Fruit fly (Drosophila melanogaster) whole organism, embryonic: ENCODE measurements around the gene Mic26-27.

Experiments used
- B-H1 ChIP-seq: fragments of 200-800 bp; sonication (Bioruptor generic); IDR thresholded peaks from 3 replicates; pipeline ENCODE4 v1.3.6; 2022; ENCODE audit warnings: missing biosample characterization, missing genetic modification characterization
- CG11398 ChIP-seq: fragments of 200-800 bp; sonication (Bioruptor generic); optimal IDR thresholded peaks from 2 replicates; lab custom pipeline; 2016; ENCODE audit warnings: missing biosample characterization, missing genetic modification characterization
- CG12155 ChIP-seq: fragments of 200-800 bp; sonication (Bioruptor generic); optimal IDR thresholded peaks from 3 replicates; lab custom pipeline; 2016; ENCODE audit warnings: missing biosample characterization, missing genetic modification characterization
- CG12219 ChIP-seq: fragments of 200-800 bp; sonication (Bioruptor generic); optimal IDR thresholded peaks from 3 replicates; lab custom pipeline; 2018; ENCODE audit warnings: missing biosample characterization, mild to moderate bottlenecking, missing genetic modification characterization
- CG13424 ChIP-seq: fragments of 200-800 bp; sonication (Bioruptor generic); optimal IDR thresholded peaks from 2 replicates; lab custom pipeline; 2019; ENCODE audit warnings: missing biosample characterization, mild to moderate bottlenecking, missing genetic modification characterization, moderate library complexity
- CG14014 ChIP-seq: fragments of 200-800 bp; sonication (Bioruptor generic); IDR thresholded peaks from 2 replicates; pipeline ENCODE4 v1.3.6; 2022; ENCODE audit warnings: missing biosample characterization, missing genetic modification characterization
- CG14050 ChIP-seq: fragments of 200-800 bp; sonication (Bioruptor generic); IDR thresholded peaks from 3 replicates; pipeline ENCODE4 v1.3.6; 2022; ENCODE audit warnings: missing biosample characterization, missing genetic modification characterization
- CG14710 ChIP-seq: fragments of 200-800 bp; sonication (Bioruptor generic); optimal IDR thresholded peaks from 3 replicates; lab custom pipeline; 2019; ENCODE audit warnings: missing biosample characterization, mild to moderate bottlenecking, missing genetic modification characterization, moderate library complexity
- CG15479 ChIP-seq: fragments of 200-800 bp; sonication (Bioruptor generic); optimal IDR thresholded peaks from 3 replicates; lab custom pipeline; 2019; ENCODE audit warnings: missing biosample characterization, mild to moderate bottlenecking, missing genetic modification characterization, moderate library complexity
- CG16815 ChIP-seq: fragments of 200-800 bp; sonication (Bioruptor generic); optimal IDR thresholded peaks from 3 replicates; lab custom pipeline; 2017; ENCODE audit warnings: missing biosample characterization, mild to moderate bottlenecking, missing genetic modification characterization
- CG17359 ChIP-seq: fragments of 200-800 bp; sonication (Bioruptor generic); optimal IDR thresholded peaks from 3 replicates; lab custom pipeline; 2018; ENCODE audit warnings: missing biosample characterization, mild to moderate bottlenecking, missing genetic modification characterization, moderate library complexity
- CG34224 ChIP-seq: fragments of 200-800 bp; sonication (Bioruptor generic); IDR thresholded peaks from 3 replicates; pipeline ENCODE4 v1.3.6; 2022; ENCODE audit warnings: missing biosample characterization, missing genetic modification characterization; ENCODE audit not compliant: partially characterized antibody
- CG4617 ChIP-seq: fragments of 200-800 bp; sonication (Bioruptor generic); optimal IDR thresholded peaks from 3 replicates; lab custom pipeline; 2016; ENCODE audit warnings: missing biosample characterization, missing genetic modification characterization, borderline replicate concordance
- CG4730 ChIP-seq: fragments of 200-800 bp; sonication (Bioruptor generic); IDR thresholded peaks from 2 replicates; pipeline ENCODE4 v1.3.6; 2022; ENCODE audit warnings: missing biosample characterization, missing genetic modification characterization
- D ChIP-seq, 2 experiments: fragments of 200-800 bp in 1 of 2; fragments of >200 bp in 1 of 2; sonication (Bioruptor generic) in 1 of 2; optimal IDR thresholded peaks; 2 replicates in 1 of 2; 3 replicates in 1 of 2; lab custom pipeline; 2017; ENCODE audit warnings: mild to moderate bottlenecking in 1 of 2, missing biosample characterization in 1 of 2, missing genetic modification characterization in 1 of 2, missing genetic modification reagents in 1 of 2
- D19A ChIP-seq: fragments of 200-800 bp; optimal IDR thresholded peaks from 3 replicates; lab custom pipeline; 2019; ENCODE audit warnings: missing biosample characterization, mild to moderate bottlenecking, missing genetic modification characterization, moderate library complexity
- D19B ChIP-seq: fragments of 200-800 bp; sonication (Bioruptor generic); optimal IDR thresholded peaks from 2 replicates; lab custom pipeline; 2017; ENCODE audit warnings: missing biosample characterization, mild to moderate bottlenecking, missing genetic modification characterization
- Dref ChIP-seq: fragments of 200-800 bp; sonication (Bioruptor generic); IDR thresholded peaks from 2 replicates; pipeline ENCODE4 v1.3.6; 2022; ENCODE audit warnings: missing biosample characterization, missing genetic modification characterization
- Eip74EF ChIP-seq, 2 experiments: fragments of 200-800 bp in 1 of 2; fragments of >200 bp in 1 of 2; sonication (Bioruptor generic) in 1 of 2; optimal IDR thresholded peaks; 2 replicates each; lab custom pipeline; 2017 to 2019; ENCODE audit warnings: missing biosample characterization in 2 of 2, missing genetic modification characterization in 2 of 2, mild to moderate bottlenecking in 1 of 2, moderate library complexity in 1 of 2
- Fer2 ChIP-seq: fragments of 200-800 bp; sonication (Bioruptor generic); optimal IDR thresholded peaks from 2 replicates; lab custom pipeline; 2018; ENCODE audit warnings: missing biosample characterization, mild to moderate bottlenecking, missing genetic modification characterization, moderate library complexity
- Hey ChIP-seq: fragments of 200-800 bp; sonication (Bioruptor generic); optimal IDR thresholded peaks from 3 replicates; lab custom pipeline; 2018; ENCODE audit warnings: missing biosample characterization, mild to moderate bottlenecking, missing genetic modification characterization
- Hr3 ChIP-seq: fragments of 200-800 bp; sonication (Bioruptor generic); optimal IDR thresholded peaks from 3 replicates; lab custom pipeline; 2016; ENCODE audit warnings: missing biosample characterization, missing genetic modification characterization
- NfI ChIP-seq: fragments of 200-800 bp; sonication (Bioruptor generic); optimal IDR thresholded peaks from 3 replicates; lab custom pipeline; 2018; ENCODE audit warnings: missing biosample characterization, mild to moderate bottlenecking, missing genetic modification characterization, moderate library complexity
- Rx ChIP-seq: fragments of 200-800 bp; sonication (Bioruptor generic); IDR thresholded peaks from 2 replicates; pipeline ENCODE4 v1.3.6; 2022; ENCODE audit warnings: missing biosample characterization, missing genetic modification characterization
- Sry-β ChIP-seq: fragments of 200-800 bp; sonication (Bioruptor generic); optimal IDR thresholded peaks from 2 replicates; lab custom pipeline; 2018; ENCODE audit warnings: missing biosample characterization, mild to moderate bottlenecking, missing genetic modification characterization, moderate library complexity
- ewg ChIP-seq: fragments of 200-800 bp; sonication (Bioruptor generic); optimal IDR thresholded peaks from 3 replicates; lab custom pipeline; 2017; ENCODE audit warnings: mild to moderate bottlenecking, missing biosample characterization, missing genetic modification reagents, missing genetic modification characterization
- fd64A ChIP-seq: fragments of 200-800 bp; sonication (Bioruptor generic); optimal IDR thresholded peaks from 3 replicates; lab custom pipeline; 2018; ENCODE audit warnings: missing biosample characterization, mild to moderate bottlenecking, missing genetic modification characterization
- gce ChIP-seq: fragments of 200-800 bp; sonication (Bioruptor generic); IDR thresholded peaks from 3 replicates; pipeline ENCODE4 v1.3.6; 2022; ENCODE audit warnings: missing biosample characterization, missing genetic modification characterization
- gem ChIP-seq: fragments of 200-800 bp; sonication (Bioruptor generic); optimal IDR thresholded peaks from 2 replicates; lab custom pipeline; 2019; ENCODE audit warnings: missing biosample characterization, mild to moderate bottlenecking, missing genetic modification characterization, moderate library complexity
- gsb-n ChIP-seq: fragments of 200-800 bp; sonication (Bioruptor generic); optimal IDR thresholded peaks from 3 replicates; lab custom pipeline; 2018; ENCODE audit warnings: missing biosample characterization, mild to moderate bottlenecking, missing genetic modification characterization
- gt ChIP-seq: fragments of 200-800 bp; sonication (Bioruptor generic); IDR thresholded peaks from 2 replicates; pipeline ENCODE4 v1.3.6; 2022; ENCODE audit warnings: missing biosample characterization, missing genetic modification characterization
- hbn ChIP-seq: fragments of 200-800 bp; sonication (Bioruptor generic); IDR thresholded peaks from 2 replicates; pipeline ENCODE4 v1.3.6; 2022; ENCODE audit warnings: missing biosample characterization, missing genetic modification characterization; ENCODE audit not compliant: partially characterized antibody
- hkb ChIP-seq, 2 experiments: fragments of 200-800 bp in 1 of 2; fragments of >200 bp in 1 of 2; sonication (Bioruptor generic) in 1 of 2; IDR thresholded peaks in 1 of 2; optimal IDR thresholded peaks in 1 of 2; 2 replicates each; pipeline versions ENCODE4 v1.3.6 to Lab custom; 2017 to 2022; ENCODE audit warnings: missing biosample characterization in 1 of 2, missing genetic modification characterization in 1 of 2
- hth ChIP-seq: fragments of >200 bp; optimal IDR thresholded peaks from 2 replicates; lab custom pipeline; 2017; ENCODE audit warnings: inconsistent platforms
- inv ChIP-seq: fragments of 200-800 bp; sonication (Bioruptor generic); IDR thresholded peaks from 2 replicates; pipeline ENCODE4 v1.3.6; 2022; ENCODE audit warnings: missing biosample characterization, missing genetic modification characterization; ENCODE audit not compliant: partially characterized antibody
- jing ChIP-seq: fragments of 200-800 bp; sonication (Bioruptor generic); optimal IDR thresholded peaks from 2 replicates; lab custom pipeline; 2018; ENCODE audit warnings: missing biosample characterization, mild to moderate bottlenecking, missing genetic modification characterization
- nom ChIP-seq: fragments of 200-800 bp; sonication (Bioruptor generic); optimal IDR thresholded peaks from 2 replicates; lab custom pipeline; 2017; ENCODE audit warnings: missing biosample characterization, missing genetic modification characterization, mild to moderate bottlenecking, moderate library complexity, missing genetic modification reagents
- oc ChIP-seq: fragments of 200-800 bp; sonication (Bioruptor generic); optimal IDR thresholded peaks from 2 replicates; lab custom pipeline; 2018; ENCODE audit warnings: missing biosample characterization, mild to moderate bottlenecking, missing genetic modification characterization, moderate library complexity
- pb ChIP-seq: fragments of 200-800 bp; sonication (Bioruptor generic); optimal IDR thresholded peaks from 3 replicates; lab custom pipeline; 2016; ENCODE audit warnings: missing biosample characterization, missing genetic modification characterization
- pros ChIP-seq: fragments of 200-800 bp; sonication (Bioruptor generic); optimal IDR thresholded peaks from 3 replicates; lab custom pipeline; 2019; ENCODE audit warnings: missing biosample characterization, mild to moderate bottlenecking, missing genetic modification characterization, moderate library complexity
- run ChIP-seq: fragments of 200-800 bp; sonication (Bioruptor generic); optimal IDR thresholded peaks from 3 replicates; lab custom pipeline; 2018; ENCODE audit warnings: missing biosample characterization, mild to moderate bottlenecking, missing genetic modification characterization
- sens-2 ChIP-seq: fragments of 200-800 bp; sonication (Bioruptor generic); IDR thresholded peaks from 2 replicates; pipeline ENCODE4 v1.3.6; 2022; ENCODE audit warnings: missing biosample characterization, missing genetic modification characterization
- sisA ChIP-seq: fragments of 200-800 bp; sonication (Bioruptor generic); IDR thresholded peaks from 2 replicates; pipeline ENCODE4 v1.3.6; 2022; ENCODE audit warnings: missing biosample characterization, missing genetic modification characterization
- sob ChIP-seq: fragments of 200-800 bp; sonication (Bioruptor generic); IDR thresholded peaks from 2 replicates; pipeline ENCODE4 v1.3.6; 2022; ENCODE audit warnings: missing biosample characterization, missing genetic modification characterization
- vnd ChIP-seq: fragments of 200-800 bp; sonication (Bioruptor generic); IDR thresholded peaks from 3 replicates; pipeline ENCODE4 v1.3.6; 2022; ENCODE audit warnings: missing biosample characterization, missing genetic modification characterization; ENCODE audit not compliant: partially characterized antibody

Gene Mic26-27

dm6 chr3R:16153356-16153905, 6.8 kb upstream of the Mic26-27 start (continued):
- TF ChIP-seq fd64A (GFP tag; lab: Kevin White, UChicago) (no peak), hth (no peak), gt (GFP tag; lab: Robert Waterston, UW) (no peak), sisA (GFP tag; lab: Robert Waterston, UW) (no peak), Hr3 (GFP tag; lab: Kevin White, UChicago) (no peak), gce (no peak), gsb-n (tag; lab: Kevin White, UChicago) (peak; percentile 74), CG12219 (GFP tag; lab: Kevin White, UChicago) (no peak), Dref (0 out of 2 replicates have a peak, but pooled peaks have one; percentile 22), Hey (tag; lab: Kevin White, UChicago) (peak; percentile 34), sob (GFP tag; lab: Robert Waterston, UW) (no peak), CG14050 (GFP tag; lab: Robert Waterston, UW) (no peak), inv (GFP tag; lab: Robert Waterston, UW) (no peak), pros (GFP tag; lab: Kevin White, UChicago) (peak; percentile 48), Fer2 (tag; lab: Kevin White, UChicago) (peak; percentile 77), vnd (GFP tag; lab: Robert Waterston, UW) (0 out of 3 replicates have a peak, but pooled peaks have one; percentile 27), run (no peak), jing (GFP tag; lab: Kevin White, UChicago) (no peak)
- TF ChIP-seq, all 482 proteins: peak for 11

- no peak for TF ChIP-seq Sry-β
- TF ChIP-seq D19B (GFP tag; lab: Kevin White, UChicago), result no peak
- no peak for TF ChIP-seq D (optimal IDR thresholded peaks at IDR 0.05; lab: Kevin White, UChicago)
- peak; percentile 39 for TF ChIP-seq D (GFP tag; optimal IDR thresholded peaks at IDR 0.05; lab: Kevin White, UChicago)
- peak; percentile 8 for TF ChIP-seq ewg (GFP tag; lab: Kevin White, UChicago)
- TF ChIP-seq Hey (tag; lab: Kevin White, UChicago), result peak; percentile 96
- no peak for TF ChIP-seq hbn (GFP tag; lab: Robert Waterston, UW)
- peak; percentile 62 for TF ChIP-seq gsb-n (tag; lab: Kevin White, UChicago)
- TF ChIP-seq pros (GFP tag; lab: Kevin White, UChicago), result peak; percentile 53
- peak; percentile 50 for TF ChIP-seq oc (tag; lab: Kevin White, UChicago)
These were observed 5.7 kb upstream of the Mic26-27 start for dm6 chr3R:16152369-16152768.

dm6 chr3R:16151239-16151860, 4.7 kb upstream of the Mic26-27 start, which contains the start of gene Fer2:
Gene Fer2 (minus strand): TSS chr3R:16151312.
- TF ChIP-seq NfI (GFP tag; lab: Kevin White, UChicago), result no peak
- peak; percentile 39 for TF ChIP-seq D19A
- no peak for TF ChIP-seq CG17359 (tag; lab: Kevin White, UChicago)
- no peak for TF ChIP-seq nom (GFP tag; lab: Kevin White, UChicago)
- TF ChIP-seq jing (GFP tag; lab: Kevin White, UChicago), result no peak
- TF ChIP-seq CG13424 (tag; lab: Kevin White, UChicago), result no peak
- TF ChIP-seq hkb (optimal IDR thresholded peaks at IDR 0.05; lab: Kevin White, UChicago), result no peak
- TF ChIP-seq hkb (GFP tag; IDR thresholded peaks at IDR 0.05; lab: Robert Waterston, UW), result no peak
- TF ChIP-seq Eip74EF (GFP tag; optimal IDR thresholded peaks at IDR 0.05; lab: Kevin White, UChicago), result no peak
- TF ChIP-seq pb (GFP tag; lab: Kevin White, UChicago), result no peak
- TF ChIP-seq CG4730 (GFP tag; lab: Robert Waterston, UW), result no peak
- no peak for TF ChIP-seq B-H1 (GFP tag; lab: Robert Waterston, UW)
- TF ChIP-seq Rx (GFP tag; lab: Robert Waterston, UW), result no peak
- TF ChIP-seq CG11398, result no peak
- TF ChIP-seq gem, result no peak
- no peak for TF ChIP-seq CG4617 (GFP tag; lab: Kevin White, UChicago)
- TF ChIP-seq CG12155 (GFP tag; lab: Kevin White, UChicago), result no peak
- no peak for TF ChIP-seq CG15479 (GFP tag; lab: Kevin White, UChicago)
- no peak for TF ChIP-seq CG16815 (GFP tag; lab: Kevin White, UChicago)
- peak; percentile 16 for TF ChIP-seq CG14710 (tag; lab: Kevin White, UChicago)
- no peak for TF ChIP-seq CG14014
- no peak for TF ChIP-seq sens-2 (GFP tag; lab: Robert Waterston, UW)
- TF ChIP-seq CG34224 (GFP tag; lab: Robert Waterston, UW), result no peak
